Worm (Caenorhabditis elegans): ENCODE results near the gene F13C5.3.
A peak's percentile ranks its signal among the peaks of the same experiment; 100 is the strongest.

F13C5.3 gene

ce11 chrX:555043-555791 lies 44.2 kb downstream of the F13C5.3 start:
- TF ChIP-seq ceh-6 (GFP tag; optimal IDR thresholded peaks at IDR 0.05): no peak
- no peak for TF ChIP-seq ceh-22 (tag; optimal IDR thresholded peaks at IDR 0.05)
- TF ChIP-seq ceh-45 (GFP tag; IDR thresholded peaks at IDR 0.05): no peak
- no peak for TF ChIP-seq pqm-1 (tag; optimal IDR thresholded peaks at IDR 0.05)
- no peak for TF ChIP-seq dmd-4 (tag; optimal IDR thresholded peaks at IDR 0.05; ENCODE audit: borderline replicate concordance)
- no peak for TF ChIP-seq ceh-14 (tag; optimal IDR thresholded peaks at IDR 0.05)
- TF ChIP-seq elt-2 (tag; optimal IDR thresholded peaks at IDR 0.05): peak; percentile 58

ce11 chrX:553875-554274 lies 45.5 kb downstream of the F13C5.3 start, which contains the start of gene F57C12.6:
TSS of gene F57C12.6 (minus strand) at chrX:553975.
- no peak for TF ChIP-seq C38D4.7 (GFP tag; optimal IDR thresholded peaks at IDR 0.05)

- no peak for TF ChIP-seq ceh-2 (tag; optimal IDR thresholded peaks at IDR 0.05)
Measured at ce11 chrX:553420-553819, 46.0 kb downstream of the F13C5.3 start.

- TF ChIP-seq fax-1 (tag; optimal IDR thresholded peaks at IDR 0.05) (no peak), pqm-1 (tag; optimal IDR thresholded peaks at IDR 0.05) (no peak), madf-2 (tag; optimal IDR thresholded peaks at IDR 0.05) (no peak), nhr-232 (tag; optimal IDR thresholded peaks at IDR 0.05) (no peak), elt-2 (tag; optimal IDR thresholded peaks at IDR 0.05) (no peak), ceh-18 (tag; optimal IDR thresholded peaks at IDR 0.05) (no peak), ceh-34 (tag; optimal IDR thresholded peaks at IDR 0.05) (no peak), rnt-1 (tag; optimal IDR thresholded peaks at IDR 0.05) (no peak), pha-4 (tag; optimal IDR thresholded peaks at IDR 0.05) (no peak), npax-4 (tag; optimal IDR thresholded peaks at IDR 0.05) (no peak), mec-3 (tag; optimal IDR thresholded peaks at IDR 0.05; ENCODE audit: borderline replicate concordance) (no peak), dve-1 (tag; optimal IDR thresholded peaks at IDR 0.05) (no peak), eyg-1 (tag; optimal IDR thresholded peaks at IDR 0.05) (no peak), sox-2 (GFP tag; IDR thresholded peaks at IDR 0.05) (no peak), unc-86 (tag; optimal IDR thresholded peaks at IDR 0.05) (no peak)
Measured at ce11 chrX:551175-551729, 48.1 kb downstream of the F13C5.3 start, which contains the start of gene F57C12.2. TSS of gene F57C12.2 (minus strand) at chrX:551392.

Measured in whole organism, late embryonic.